Worm (Caenorhabditis elegans) whole organism, L3 larva: ENCODE results near the gene pals-24.

Experiments
- ZK546.5 ChIP-seq: sonication (generic microtip); optimal IDR thresholded peaks from 2 replicates; lab custom pipeline; 2017; ENCODE audit warnings: missing biosample characterization, missing genetic modification characterization
- lin-39 ChIP-seq: fragments of 150-350 bp; optimal IDR thresholded peaks from 2 replicates; lab custom pipeline; 2018; ENCODE audit warnings: missing biosample characterization, missing genetic modification reagents, missing genetic modification characterization
- nhr-12 ChIP-seq: fragments of 150-350 bp; optimal IDR thresholded peaks from 2 replicates; lab custom pipeline; 2014; ENCODE audit warnings: missing biosample characterization, missing genetic modification characterization
- nhr-28 ChIP-seq: fragments of 150-350 bp; optimal IDR thresholded peaks from 2 replicates; lab custom pipeline; 2014; ENCODE audit warnings: missing biosample characterization, missing genetic modification characterization
- pha-4 ChIP-seq: fragments of 150-350 bp; optimal IDR thresholded peaks from 2 replicates; lab custom pipeline; 2014; ENCODE audit warnings: missing biosample characterization, missing genetic modification reagents, missing genetic modification characterization

- TF ChIP-seq ZK546.5 (no peak), nhr-12 (tag; lab: Kevin White, UChicago) (no peak), lin-39 (tag; lab: Kevin White, UChicago) (no peak), nhr-28 (tag; lab: Kevin White, UChicago) (no peak), pha-4 (tag; lab: Kevin White, UChicago) (no peak)
Measured at ce11 chrIII:169478-169877, 49.2 kb downstream of the pals-24 start, which contains the start of gene F40G9.18.
